Worm (Caenorhabditis elegans) whole organism, L3 larva: ENCODE results near the gene W10G6.1.

Experiments used
- ama-1 ChIP-seq: fragments of 150-350 bp; optimal IDR thresholded peaks from 2 replicates; lab custom pipeline; 2018
- ceh-82 ChIP-seq: fragments of 150-350 bp; optimal IDR thresholded peaks from 2 replicates; lab custom pipeline; 2014; ENCODE audit warnings: missing biosample characterization, missing genetic modification characterization
- daf-12 ChIP-seq: fragments of 150-350 bp; optimal IDR thresholded peaks from 2 replicates; lab custom pipeline; 2014; ENCODE audit warnings: missing biosample characterization, missing genetic modification reagents, missing genetic modification characterization
- egl-27 ChIP-seq: sonication (generic microtip); optimal IDR thresholded peaks from 4 replicates; lab custom pipeline; 2017; ENCODE audit warnings: missing biosample characterization, missing genetic modification reagents, missing genetic modification characterization
- lin-39 ChIP-seq: fragments of 150-350 bp; optimal IDR thresholded peaks from 2 replicates; lab custom pipeline; 2018; ENCODE audit warnings: missing biosample characterization, missing genetic modification reagents, missing genetic modification characterization
- nhr-11 ChIP-seq: fragments of 150-350 bp; optimal IDR thresholded peaks from 2 replicates; lab custom pipeline; 2014; ENCODE audit warnings: missing biosample characterization, missing genetic modification characterization
- nhr-12 ChIP-seq: fragments of 150-350 bp; optimal IDR thresholded peaks from 2 replicates; lab custom pipeline; 2014; ENCODE audit warnings: missing biosample characterization, missing genetic modification characterization
- nhr-77 ChIP-seq: fragments of 150-350 bp; optimal IDR thresholded peaks from 2 replicates; lab custom pipeline; 2014; ENCODE audit warnings: missing biosample characterization, missing genetic modification characterization
- snpc-4 ChIP-seq: fragments of 150-350 bp; optimal IDR thresholded peaks from 2 replicates; lab custom pipeline; 2014; ENCODE audit warnings: missing biosample characterization, missing genetic modification characterization
- ztf-4 ChIP-seq: fragments of 150-350 bp; optimal IDR thresholded peaks from 2 replicates; lab custom pipeline; 2014; ENCODE audit warnings: missing biosample characterization, missing genetic modification characterization

DNA sequence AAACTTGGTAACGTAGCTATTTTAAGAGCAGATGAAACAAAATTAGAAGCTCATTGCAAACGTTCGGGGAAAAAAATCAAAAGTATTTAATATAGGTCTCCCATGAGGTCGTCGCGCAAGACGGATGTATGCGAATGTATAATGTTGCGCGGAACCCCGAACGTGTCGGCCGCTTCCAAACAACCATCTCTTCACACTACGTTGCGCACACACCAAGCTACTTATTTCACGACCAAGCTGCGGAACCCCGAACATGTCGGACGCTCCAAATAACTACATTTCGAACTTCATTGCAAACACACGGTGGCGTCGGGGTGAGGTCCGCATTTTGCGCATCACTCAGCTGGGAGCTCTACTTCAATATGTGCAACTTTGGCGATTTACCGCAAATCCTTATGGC, 13.5 kb downstream of the W10G6.1 start:
- TF ChIP-seq nhr-11, result no peak
- TF ChIP-seq nhr-12 (tag; lab: Kevin White, UChicago), result no peak
- no peak for TF ChIP-seq lin-39
- TF ChIP-seq ceh-82, result no peak
- no peak for TF ChIP-seq snpc-4
- no peak for TF ChIP-seq nhr-77 (tag; lab: Kevin White, UChicago)
- no peak for TF ChIP-seq egl-27
- no peak for TF ChIP-seq ama-1 (lab: Kevin White, UChicago)
- no peak for TF ChIP-seq daf-12 (tag; lab: Kevin White, UChicago)
- TF ChIP-seq ztf-4, result no peak
